Worm (Caenorhabditis elegans) whole organism, early embryonic: ENCODE results near the gene ubh-4.

ENCODE experiments used
- B0310.2 ChIP-seq: sonication (generic microtip); optimal IDR thresholded peaks from 2 replicates; lab custom pipeline; 2016; ENCODE audit warnings: mild to moderate bottlenecking, missing genetic modification characterization, missing compliant biosample characterization
- F13C5.2 ChIP-seq: sonication (generic microtip); optimal IDR thresholded peaks from 2 replicates; lab custom pipeline; 2017; ENCODE audit warnings: mild to moderate bottlenecking, missing genetic modification characterization, inconsistent platforms, missing compliant biosample characterization
- aly-1 ChIP-seq: sonication (generic microtip); optimal IDR thresholded peaks from 2 replicates; lab custom pipeline; 2016; ENCODE audit warnings: missing genetic modification characterization, missing compliant biosample characterization
- ama-1 ChIP-seq: fragments of 150-350 bp; optimal IDR thresholded peaks from 2 replicates; lab custom pipeline; 2014
- ceh-13 ChIP-seq: fragments of 200-800 bp; sonication (Bioruptor generic); optimal IDR thresholded peaks from 2 replicates; lab custom pipeline; 2018; ENCODE audit warnings: mild to moderate bottlenecking, missing genetic modification characterization, missing compliant biosample characterization
- ets-7 ChIP-seq: sonication (generic microtip); optimal IDR thresholded peaks from 2 replicates; lab custom pipeline; 2016; ENCODE audit warnings: missing genotype, missing genetic modification characterization, missing compliant biosample characterization
- flt-1 ChIP-seq: fragments of 200-800 bp; sonication (Bioruptor generic); IDR thresholded peaks from 2 replicates; pipeline ENCODE4 v1.3.6; 2022; ENCODE audit warnings: missing genetic modification characterization, missing compliant biosample characterization
- hmg-4 ChIP-seq: fragments of 200-800 bp; sonication (Bioruptor generic); optimal IDR thresholded peaks from 2 replicates; lab custom pipeline; 2018; ENCODE audit warnings: mild to moderate bottlenecking, missing genetic modification characterization, missing compliant biosample characterization
- hnd-1 ChIP-seq: sonication (generic microtip); optimal IDR thresholded peaks from 2 replicates; lab custom pipeline; 2016; ENCODE audit warnings: missing genetic modification characterization, missing compliant biosample characterization
- pes-1 ChIP-seq: fragments of 200-800 bp; sonication (Bioruptor generic); IDR thresholded peaks from 2 replicates; pipeline ENCODE4 v1.3.6; 2022; ENCODE audit warnings: missing genetic modification reagents, missing genetic modification characterization, missing compliant biosample characterization
- scrt-1 ChIP-seq: fragments of 200-800 bp; sonication (Bioruptor generic); IDR thresholded peaks from 2 replicates; pipeline ENCODE4 v1.3.6; 2022; ENCODE audit warnings: missing genetic modification characterization, missing compliant biosample characterization
- sea-1 ChIP-seq: fragments of 200-800 bp; sonication (Bioruptor generic); conservative IDR thresholded peaks from 2 replicates; pipeline ENCODE4 v1.3.6; 2022; ENCODE audit warnings: missing genetic modification characterization, missing compliant biosample characterization
- tbx-37 ChIP-seq: fragments of 200-800 bp; sonication (Bioruptor generic); conservative IDR thresholded peaks from 2 replicates; pipeline ENCODE4 v1.3.6; 2022; ENCODE audit warnings: missing genetic modification reagents, missing genetic modification characterization, missing compliant biosample characterization

DNA sequence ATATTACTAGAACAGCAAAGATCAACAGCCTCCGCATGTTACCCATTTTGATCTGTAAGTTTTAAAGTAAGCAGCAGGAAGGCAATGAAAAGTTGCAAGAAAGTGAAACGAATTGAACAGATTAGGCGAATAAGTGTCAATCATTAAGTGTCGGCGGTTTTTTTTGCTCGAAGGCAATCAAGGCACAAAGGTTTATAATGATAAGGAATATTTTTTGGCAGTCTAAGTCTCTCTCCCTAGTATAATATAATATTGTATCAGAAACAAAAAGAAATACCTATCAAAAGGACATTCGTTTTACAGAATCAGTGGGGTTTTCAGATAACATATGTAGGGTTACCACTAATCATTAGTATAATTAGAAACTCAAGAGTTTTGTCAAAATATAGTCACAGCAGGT, 6.7 kb downstream of the ubh-4 start, which contains the start of gene nrf-6:
- TF ChIP-seq flt-1 (GFP tag; lab: Robert Waterston, UW) (no peak), tbx-37 (GFP tag; lab: Robert Waterston, UW) (no peak), pes-1 (GFP tag; lab: Robert Waterston, UW) (no peak), hnd-1 (no peak), ama-1 (lab: Kevin White, UChicago) (no peak), sea-1 (GFP tag; lab: Robert Waterston, UW) (no peak), hmg-4 (GFP tag; lab: Kevin White, UChicago) (no peak), ceh-13 (GFP tag; lab: Kevin White, UChicago) (no peak), F13C5.2 (tag; lab: Kevin White, UChicago) (no peak), scrt-1 (GFP tag; lab: Robert Waterston, UW) (no peak), ets-7 (tag; lab: Kevin White, UChicago) (no peak), aly-1 (tag; lab: Kevin White, UChicago) (no peak), B0310.2 (tag; lab: Kevin White, UChicago) (no peak)
